Worm (Caenorhabditis elegans): ENCODE data around the gene srj-27.
"Not testable (repeated sequence)": the region's sequence is repeated elsewhere in the genome, so short reads cannot be mapped to it uniquely, and the experiment has no call there.

srj-27 gene

ce11 chrV:15119517-15119916 is 7.8 kb downstream of the srj-27 start, which contains the start of gene flor-1:
flor-1 (minus strand) TSS chrV:15119617.
- TF ChIP-seq tab-1 (GFP tag; IDR thresholded peaks at IDR 0.05) = no peak
- no peak for TF ChIP-seq ztf-29 (GFP tag; IDR thresholded peaks at IDR 0.05)
- TF ChIP-seq flt-1 (GFP tag; IDR thresholded peaks at IDR 0.05) = no peak
- TF ChIP-seq med-1 (GFP tag; optimal IDR thresholded peaks at IDR 0.05; ENCODE audit: insufficient read depth) = no peak
- no peak for TF ChIP-seq cog-1 (tag; optimal IDR thresholded peaks at IDR 0.05)
- TF ChIP-seq ref-1 (GFP tag; conservative IDR thresholded peaks at IDR 0.05) = no peak
- TF ChIP-seq klf-2 (GFP tag; conservative IDR thresholded peaks at IDR 0.05) = no peak

- TF ChIP-seq tab-1 (GFP tag; IDR thresholded peaks at IDR 0.05); klf-2 (GFP tag; conservative IDR thresholded peaks at IDR 0.05); ztf-23 (GFP tag; IDR thresholded peaks at IDR 0.05): not testable (repeated sequence)
These were observed 11.3 kb downstream of the srj-27 start, which contains the start of gene T01G5.8 for ce11 chrV:15115968-15116367. T01G5.8 (plus strand) TSS chrV:15116268.

- TF ChIP-seq ztf-23 (GFP tag; IDR thresholded peaks at IDR 0.05) (no peak), klf-2 (GFP tag; conservative IDR thresholded peaks at IDR 0.05) (no peak), tab-1 (GFP tag; IDR thresholded peaks at IDR 0.05) (no peak), flt-1 (GFP tag; IDR thresholded peaks at IDR 0.05) (no peak), cog-1 (tag; optimal IDR thresholded peaks at IDR 0.05) (no peak), ref-1 (GFP tag; conservative IDR thresholded peaks at IDR 0.05) (no peak), ztf-29 (GFP tag; IDR thresholded peaks at IDR 0.05) (no peak), med-1 (GFP tag; optimal IDR thresholded peaks at IDR 0.05; ENCODE audit: insufficient read depth) (no peak), T22C8.4 (GFP tag; IDR thresholded peaks at IDR 0.05) (no peak)
These were observed 13.3 kb downstream of the srj-27 start, which contains the start of gene T01G5.6 for ce11 chrV:15113992-15114391. T01G5.6 (minus strand) TSS chrV:15114092.

- TF ChIP-seq klf-2 (GFP tag; conservative IDR thresholded peaks at IDR 0.05) = no peak
- no peak for TF ChIP-seq tab-1 (GFP tag; IDR thresholded peaks at IDR 0.05)
- no peak for TF ChIP-seq ref-1 (GFP tag; conservative IDR thresholded peaks at IDR 0.05)
- TF ChIP-seq med-1 (GFP tag; optimal IDR thresholded peaks at IDR 0.05; ENCODE audit: insufficient read depth) = no peak
- no peak for TF ChIP-seq cog-1 (tag; optimal IDR thresholded peaks at IDR 0.05)
- no peak for TF ChIP-seq flt-1 (GFP tag; IDR thresholded peaks at IDR 0.05)
- no peak for TF ChIP-seq ztf-29 (GFP tag; IDR thresholded peaks at IDR 0.05)
- TF ChIP-seq T22C8.4 (GFP tag; IDR thresholded peaks at IDR 0.05) = no peak
- no peak for TF ChIP-seq ztf-23 (GFP tag; IDR thresholded peaks at IDR 0.05)
These were observed 15.7 kb downstream of the srj-27 start, which contains the start of gene T01G5.7 for ce11 chrV:15111660-15112059. T01G5.7 (plus strand) TSS chrV:15111960.

- no peak for TF ChIP-seq cog-1 (tag; optimal IDR thresholded peaks at IDR 0.05)
- no peak for TF ChIP-seq med-1 (GFP tag; optimal IDR thresholded peaks at IDR 0.05; ENCODE audit: insufficient read depth)
- TF ChIP-seq tab-1 (GFP tag; IDR thresholded peaks at IDR 0.05) = no peak
- no peak for TF ChIP-seq ztf-23 (GFP tag; IDR thresholded peaks at IDR 0.05)
- TF ChIP-seq T22C8.4 (GFP tag; IDR thresholded peaks at IDR 0.05) = no peak
- no peak for TF ChIP-seq ref-1 (GFP tag; conservative IDR thresholded peaks at IDR 0.05)
- no peak for TF ChIP-seq klf-2 (GFP tag; conservative IDR thresholded peaks at IDR 0.05)
These were observed 18.1 kb downstream of the srj-27 start, which contains the start of gene Y75B12A.2 for ce11 chrV:15109260-15109659. Y75B12A.2 (plus strand) TSS chrV:15109560.

- not testable (repeated sequence) for TF ChIP-seq ztf-23 (GFP tag; IDR thresholded peaks at IDR 0.05); ztf-29 (GFP tag; IDR thresholded peaks at IDR 0.05); cog-1 (tag; optimal IDR thresholded peaks at IDR 0.05)
These were observed 21.3 kb downstream of the srj-27 start, which contains the start of gene C01G10.14 for ce11 chrV:15105893-15106598. C01G10.14 (minus strand) TSS chrV:15105943.

- TF ChIP-seq flt-1 (GFP tag; IDR thresholded peaks at IDR 0.05) (no peak), cog-1 (tag; optimal IDR thresholded peaks at IDR 0.05) (no peak), tab-1 (GFP tag; IDR thresholded peaks at IDR 0.05) (no peak), ztf-23 (GFP tag; IDR thresholded peaks at IDR 0.05) (no peak), med-1 (GFP tag; optimal IDR thresholded peaks at IDR 0.05; ENCODE audit: insufficient read depth) (no peak), T22C8.4 (GFP tag; IDR thresholded peaks at IDR 0.05) (no peak), klf-2 (GFP tag; conservative IDR thresholded peaks at IDR 0.05) (no peak), ref-1 (GFP tag; conservative IDR thresholded peaks at IDR 0.05) (no peak), ztf-29 (GFP tag; IDR thresholded peaks at IDR 0.05) (no peak)
These were observed 27.9 kb downstream of the srj-27 start, which contains the start of gene C01G10.1 for ce11 chrV:15099447-15099846. C01G10.1 (plus strand) TSS chrV:15099747.

- TF ChIP-seq ztf-23 (GFP tag; IDR thresholded peaks at IDR 0.05) (no peak), med-1 (GFP tag; optimal IDR thresholded peaks at IDR 0.05; ENCODE audit: insufficient read depth) (no peak), T22C8.4 (GFP tag; IDR thresholded peaks at IDR 0.05) (no peak), tab-1 (GFP tag; IDR thresholded peaks at IDR 0.05) (no peak), klf-2 (GFP tag; conservative IDR thresholded peaks at IDR 0.05) (no peak), ztf-29 (GFP tag; IDR thresholded peaks at IDR 0.05) (no peak), cog-1 (tag; optimal IDR thresholded peaks at IDR 0.05) (no peak), ref-1 (GFP tag; conservative IDR thresholded peaks at IDR 0.05) (no peak), flt-1 (GFP tag; IDR thresholded peaks at IDR 0.05) (no peak)
These were observed 32.6 kb downstream of the srj-27 start, which contains the start of gene srx-78 for ce11 chrV:15094749-15095148. srx-78 (plus strand) TSS chrV:15095049.

- TF ChIP-seq klf-2 (GFP tag; conservative IDR thresholded peaks at IDR 0.05) (no peak), ref-1 (GFP tag; conservative IDR thresholded peaks at IDR 0.05) (no peak), T22C8.4 (GFP tag; IDR thresholded peaks at IDR 0.05) (no peak), tab-1 (GFP tag; IDR thresholded peaks at IDR 0.05) (no peak), med-1 (GFP tag; optimal IDR thresholded peaks at IDR 0.05; ENCODE audit: insufficient read depth) (no peak), cog-1 (tag; optimal IDR thresholded peaks at IDR 0.05) (no peak), ztf-29 (GFP tag; IDR thresholded peaks at IDR 0.05) (no peak), ztf-23 (GFP tag; IDR thresholded peaks at IDR 0.05) (no peak), flt-1 (GFP tag; IDR thresholded peaks at IDR 0.05) (no peak)
These were observed 34.6 kb downstream of the srj-27 start, which contains the start of gene txt-12 for ce11 chrV:15092666-15093065. txt-12 (plus strand) TSS chrV:15092966.

Data from whole organism, midembryonic.